Worm (Caenorhabditis elegans): ENCODE measurements around the gene C50H11.13.
A peak's percentile ranks its signal among the peaks of the same experiment; 100 is the strongest.
"Not testable (repeated sequence)": the region's sequence is repeated elsewhere in the genome, so short reads cannot be mapped to it uniquely, and the experiment has no call there.

C50H11.13 gene

DNA sequence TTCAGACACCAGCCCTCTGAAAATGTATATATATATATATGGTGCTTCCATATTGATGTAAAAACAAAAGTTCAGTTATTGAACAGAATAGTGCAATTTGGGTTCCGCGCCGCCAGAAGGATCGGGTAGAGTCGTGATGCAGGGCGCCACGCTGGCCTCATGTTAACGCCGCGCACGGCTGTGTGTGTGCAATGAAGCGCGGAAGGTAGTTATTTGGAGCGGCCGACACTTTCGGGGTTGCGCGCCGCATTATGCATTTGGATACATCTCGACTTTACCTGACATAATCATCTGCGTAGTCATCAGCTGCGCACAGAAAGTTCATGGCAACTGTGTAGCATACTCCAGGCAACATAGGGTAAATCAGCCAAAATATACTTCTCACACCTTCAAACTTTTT is 35.3 kb upstream of the C50H11.13 start:
- no peak for TF ChIP-seq nhr-67 (tag; optimal IDR thresholded peaks at IDR 0.05)
- no peak for TF ChIP-seq eor-1 (tag; optimal IDR thresholded peaks at IDR 0.05)
- no peak for TF ChIP-seq elt-1 (tag; optimal IDR thresholded peaks at IDR 0.05)
- TF ChIP-seq nhr-12 (tag; optimal IDR thresholded peaks at IDR 0.05), result no peak
- TF ChIP-seq lin-39 (tag; optimal IDR thresholded peaks at IDR 0.05), result no peak
- TF ChIP-seq lin-15B (tag; optimal IDR thresholded peaks at IDR 0.05), result no peak
- TF ChIP-seq ztf-4 (tag; optimal IDR thresholded peaks at IDR 0.05), result no peak
- TF ChIP-seq zag-1 (tag; optimal IDR thresholded peaks at IDR 0.05), result no peak
- TF ChIP-seq snpc-4 (tag; optimal IDR thresholded peaks at IDR 0.05), result no peak
- TF ChIP-seq nhr-28 (tag; optimal IDR thresholded peaks at IDR 0.05), result no peak
- TF ChIP-seq nfya-1 (tag; optimal IDR thresholded peaks at IDR 0.05; ENCODE audit: insufficient read depth), result no peak
- TF ChIP-seq nhr-23 (tag; optimal IDR thresholded peaks at IDR 0.05), result no peak
- TF ChIP-seq ceh-9 (tag; optimal IDR thresholded peaks at IDR 0.05), result no peak

DNA sequence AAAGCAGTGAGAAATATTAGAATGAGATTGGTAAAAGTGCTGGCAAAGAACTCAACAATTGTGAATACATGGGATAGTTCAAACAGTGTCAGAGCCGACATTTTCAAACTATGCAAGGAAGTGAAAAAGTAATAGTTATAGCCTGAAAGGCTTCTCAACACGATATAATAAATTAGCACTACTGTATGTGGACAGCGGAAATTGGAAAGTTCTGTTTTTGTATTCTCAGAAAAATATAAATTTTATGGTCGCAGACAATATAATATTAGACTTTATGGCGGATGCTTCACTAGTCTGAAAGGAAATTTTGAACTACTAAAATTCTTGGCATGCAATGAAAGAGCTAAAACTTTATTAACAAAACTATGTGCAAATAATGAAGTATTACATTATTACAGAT is 34.4 kb upstream of the C50H11.13 start, which contains the start of gene str-69:
str-69 (minus strand) TSS at position 101 of the 400 bp plus-strand sequence.
- no peak for TF ChIP-seq lin-39 (tag; optimal IDR thresholded peaks at IDR 0.05)
- no peak for TF ChIP-seq unc-39 (tag; optimal IDR thresholded peaks at IDR 0.05)
- TF ChIP-seq nhr-77 (tag; optimal IDR thresholded peaks at IDR 0.05), result no peak
- no peak for TF ChIP-seq ama-1 (optimal IDR thresholded peaks at IDR 0.05)
- TF ChIP-seq skn-1 (tag; optimal IDR thresholded peaks at IDR 0.05), result no peak
- no peak for TF ChIP-seq nhr-23 (tag; optimal IDR thresholded peaks at IDR 0.05)
- TF ChIP-seq egl-5 (tag; optimal IDR thresholded peaks at IDR 0.05), result no peak

DNA sequence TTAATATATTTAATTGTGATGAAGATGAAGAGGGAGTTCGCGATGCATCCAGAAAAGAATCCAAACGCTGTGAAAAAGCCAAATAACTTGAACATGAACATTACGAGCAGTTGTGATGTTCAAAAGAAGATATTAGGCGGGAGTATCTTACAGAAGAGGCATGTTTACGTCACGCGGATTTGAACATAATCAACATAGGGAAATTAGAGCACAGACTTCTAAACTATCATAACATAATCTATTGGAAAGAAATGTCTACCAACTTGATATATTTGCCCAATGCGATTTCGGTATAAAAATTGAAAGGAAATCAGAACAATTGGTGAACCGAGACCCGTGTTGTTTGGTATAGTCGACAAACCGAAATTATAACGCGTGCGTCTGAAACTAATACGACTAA is 32.7 kb upstream of the C50H11.13 start, which contains the start of gene str-66:
str-66 (minus strand) TSS at position 101 of the 400 bp plus-strand sequence.
- no peak for TF ChIP-seq ceh-9 (tag; optimal IDR thresholded peaks at IDR 0.05)
- no peak for TF ChIP-seq unc-62 (GFP tag; optimal IDR thresholded peaks at IDR 0.05)
- no peak for TF ChIP-seq pqm-1 (tag; optimal IDR thresholded peaks at IDR 0.05)
- TF ChIP-seq daf-12 (tag; optimal IDR thresholded peaks at IDR 0.05), result no peak
- no peak for TF ChIP-seq nhr-11 (tag; optimal IDR thresholded peaks at IDR 0.05)
- no peak for TF ChIP-seq sea-2 (GFP tag; optimal IDR thresholded peaks at IDR 0.05)
- no peak for TF ChIP-seq nhr-237 (tag; optimal IDR thresholded peaks at IDR 0.05)
- no peak for TF ChIP-seq R02D3.7 (tag; optimal IDR thresholded peaks at IDR 0.05)
- no peak for TF ChIP-seq zag-1 (tag; optimal IDR thresholded peaks at IDR 0.05)
- no peak for TF ChIP-seq ceh-28 (tag; optimal IDR thresholded peaks at IDR 0.05)
- TF ChIP-seq skn-1 (tag; optimal IDR thresholded peaks at IDR 0.05), result no peak

DNA sequence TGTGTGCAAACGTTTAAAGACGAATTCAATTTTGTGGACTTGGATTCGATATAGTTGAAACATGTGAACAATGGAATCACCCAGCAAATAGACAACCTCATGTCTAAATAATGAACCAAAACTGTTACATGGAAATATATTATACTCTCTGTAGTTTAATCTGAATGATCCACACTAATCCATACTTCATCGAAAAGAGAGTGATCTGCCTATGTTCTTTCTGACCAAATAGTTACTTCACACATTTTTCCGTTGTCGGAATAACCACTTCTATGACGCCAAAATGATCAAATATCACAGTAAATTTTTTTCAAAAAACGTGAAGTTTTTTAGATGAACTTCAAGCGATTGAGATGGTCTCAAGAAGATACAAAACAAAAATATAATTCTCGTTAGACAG is 30.6 kb upstream of the C50H11.13 start, which contains the start of gene Y73C8C.4:
Y73C8C.4 (minus strand) TSS at position 101 of the 400 bp plus-strand sequence.
- not testable (repeated sequence) for TF ChIP-seq unc-39, ztf-4, egl-27 (tag; optimal IDR thresholded peaks at IDR 0.05)

DNA sequence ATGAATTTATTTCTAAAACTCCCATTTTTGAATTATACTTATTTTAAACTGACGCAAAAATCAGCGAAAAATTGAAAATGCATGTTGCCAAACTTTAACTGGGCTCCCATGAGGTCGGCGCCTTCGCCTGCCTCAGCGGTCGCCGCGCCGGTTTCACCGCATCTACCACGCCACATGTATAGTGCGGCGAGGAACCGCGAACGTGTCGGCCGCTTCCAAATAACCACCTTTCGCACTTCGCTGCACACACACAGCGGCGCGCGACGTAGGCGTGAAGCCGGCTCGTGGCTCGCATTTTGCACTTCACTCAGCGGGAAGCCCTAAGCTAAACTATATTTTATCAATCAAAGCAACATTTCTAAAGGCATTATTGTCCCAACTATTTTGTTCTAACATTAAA is 29.1 kb upstream of the C50H11.13 start:
- TF ChIP-seq hmg-11 (tag; optimal IDR thresholded peaks at IDR 0.05) (no peak), ztf-11 (tag; optimal IDR thresholded peaks at IDR 0.05) (no peak), ama-1 (optimal IDR thresholded peaks at IDR 0.05) (no peak), jun-1 (tag; optimal IDR thresholded peaks at IDR 0.05) (no peak), nhr-28 (tag; optimal IDR thresholded peaks at IDR 0.05) (no peak), nhr-11 (tag; optimal IDR thresholded peaks at IDR 0.05) (no peak), egl-5 (tag; optimal IDR thresholded peaks at IDR 0.05) (no peak), lin-15B (tag; optimal IDR thresholded peaks at IDR 0.05) (no peak), elt-1 (tag; optimal IDR thresholded peaks at IDR 0.05) (no peak), nhr-43 (tag; optimal IDR thresholded peaks at IDR 0.05; ENCODE audit: poor library complexity, severe bottlenecking) (no peak)

DNA sequence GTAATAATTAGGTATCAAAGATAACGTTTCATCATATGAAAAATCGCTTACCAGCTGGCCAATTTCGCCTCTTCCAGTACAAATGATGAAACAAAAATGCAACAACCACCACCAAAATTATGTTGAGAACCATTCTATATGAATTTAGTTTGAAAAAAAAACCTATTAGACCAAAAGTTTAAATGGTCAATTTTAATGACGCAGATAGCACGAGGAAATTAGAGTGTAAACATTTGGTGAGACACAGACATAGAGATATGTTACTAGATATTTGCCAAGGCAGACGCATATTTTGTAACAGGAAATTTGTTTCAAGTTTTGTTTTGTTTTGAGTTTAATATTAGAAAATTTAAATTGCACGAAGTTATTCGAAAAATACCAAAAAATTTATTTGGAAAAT is 22.9 kb upstream of the C50H11.13 start, which contains the start of gene cyp-33C9:
cyp-33C9 (minus strand) TSS at position 211 of the 400 bp plus-strand sequence.
- TF ChIP-seq elt-2 (tag; optimal IDR thresholded peaks at IDR 0.05) (peak; percentile 20), eor-1 (tag; optimal IDR thresholded peaks at IDR 0.05) (no peak), fkh-10 (GFP tag; optimal IDR thresholded peaks at IDR 0.05) (no peak), mml-1 (tag; optimal IDR thresholded peaks at IDR 0.05) (no peak), mdl-1 (tag; optimal IDR thresholded peaks at IDR 0.05) (no peak), pha-4 (tag; optimal IDR thresholded peaks at IDR 0.05) (peak; percentile 59), sea-2 (GFP tag; optimal IDR thresholded peaks at IDR 0.05) (no peak)

Data from whole organism, L3 larva.